Fruit fly (Drosophila melanogaster): ENCODE results near the gene CG34132.

CG34132 gene

dm6 chr2L:7871821-7872524, 13.3 kb upstream of the CG34132 start (continued):
- TF ChIP-seq pros (GFP tag; optimal IDR thresholded peaks at IDR 0.05) (no peak), fd102C (GFP tag; optimal IDR thresholded peaks at IDR 0.05) (no peak), CG6683 (GFP tag; optimal IDR thresholded peaks at IDR 0.05) (no peak), Ravus (GFP tag; IDR thresholded peaks at IDR 0.05) (no peak), tup (GFP tag; optimal IDR thresholded peaks at IDR 0.05) (no peak), crc (GFP tag; optimal IDR thresholded peaks at IDR 0.05) (no peak), mirr (GFP tag; optimal IDR thresholded peaks at IDR 0.05) (no peak), CG8290 (GFP tag; optimal IDR thresholded peaks at IDR 0.05) (no peak), CG8290 (tag; optimal IDR thresholded peaks at IDR 0.05) (no peak), hbn (GFP tag; IDR thresholded peaks at IDR 0.05; ENCODE audit: partially characterized antibody) (no peak), btn (GFP tag; optimal IDR thresholded peaks at IDR 0.05) (no peak), CG7963 (GFP tag; IDR thresholded peaks at IDR 0.05; ENCODE audit: partially characterized antibody) (no peak), CG33213 (GFP tag; optimal IDR thresholded peaks at IDR 0.05) (no peak), esg (GFP tag; conservative IDR thresholded peaks at IDR 0.05) (no peak), Bgb (GFP tag; IDR thresholded peaks at IDR 0.05; ENCODE audit: partially characterized antibody) (no peak), Fer1 (GFP tag; optimal IDR thresholded peaks at IDR 0.05) (peak; percentile 69), CG17359 (tag; optimal IDR thresholded peaks at IDR 0.05) (peak; percentile 60), Pdp1 (GFP tag; optimal IDR thresholded peaks at IDR 0.05) (peak; percentile 6 to 25), Dad (GFP tag; optimal IDR thresholded peaks at IDR 0.05) (no peak), bab2 (GFP tag; optimal IDR thresholded peaks at IDR 0.05) (peak; percentile 43), CG33557 (GFP tag; optimal IDR thresholded peaks at IDR 0.05) (no peak), emc (GFP tag; optimal IDR thresholded peaks at IDR 0.05) (no peak), HLH54F (GFP tag; optimal IDR thresholded peaks at IDR 0.05) (no peak), BEAF-32 (GFP tag; optimal IDR thresholded peaks at IDR 0.05) (no peak), gce (GFP tag; IDR thresholded peaks at IDR 0.05) (no peak), Sox100B (GFP tag; optimal IDR thresholded peaks at IDR 0.05) (peak; percentile 44), gcm2 (GFP tag; optimal IDR thresholded peaks at IDR 0.05) (no peak), CG13287 (GFP tag; IDR thresholded peaks at IDR 0.05; ENCODE audit: partially characterized antibody) (no peak), trh (GFP tag; optimal IDR thresholded peaks at IDR 0.05) (no peak), lola (GFP tag; optimal IDR thresholded peaks at IDR 0.05) (no peak), ftz-f1 (GFP tag; optimal IDR thresholded peaks at IDR 0.05) (no peak), Atf6 (GFP tag; IDR thresholded peaks at IDR 0.05) (peak; percentile 71), CG11504 (tag; optimal IDR thresholded peaks at IDR 0.05) (peak; percentile 65), peb (GFP tag; IDR thresholded peaks at IDR 0.05) (no peak), CHES-1-like (GFP tag; optimal IDR thresholded peaks at IDR 0.05) (peak; percentile 19), Mad (GFP tag; optimal IDR thresholded peaks at IDR 0.05) (no peak), CG4730 (GFP tag; IDR thresholded peaks at IDR 0.05) (peak; percentile 15; the same call in 1 of the 2 replicates), cas (GFP tag; IDR thresholded peaks at IDR 0.05) (no peak), CG8478 (optimal IDR thresholded peaks at IDR 0.05) (no peak), CoRest (tag; optimal IDR thresholded peaks at IDR 0.05) (peak; percentile 71), CG6765 (GFP tag; optimal IDR thresholded peaks at IDR 0.05) (peak; percentile 3), ab (GFP tag; optimal IDR thresholded peaks at IDR 0.05) (no peak), CG14710 (tag; optimal IDR thresholded peaks at IDR 0.05) (no peak), ttk (GFP tag; IDR thresholded peaks at IDR 0.05) (no peak), CG34376 (GFP tag; optimal IDR thresholded peaks at IDR 0.05) (no peak), row (GFP tag; IDR thresholded peaks at IDR 0.05) (peak; percentile 59), NfI (GFP tag; optimal IDR thresholded peaks at IDR 0.05) (peak; percentile 48), CG7556 (GFP tag; optimal IDR thresholded peaks at IDR 0.05) (peak; percentile 84), CG1832 (GFP tag; optimal IDR thresholded peaks at IDR 0.05) (no peak), Dip3 (GFP tag; optimal IDR thresholded peaks at IDR 0.05) (no peak)

All from whole organism, embryonic.